Fruit fly (Drosophila melanogaster) whole organism, embryonic: ENCODE data around the gene Cul6.

Experiments
- Abd-B ChIP-seq: fragments of 200-800 bp; sonication (Bioruptor generic); optimal IDR thresholded peaks from 2 replicates; lab custom pipeline; 2018; ENCODE audit warnings: missing biosample characterization, mild to moderate bottlenecking, missing genetic modification characterization, moderate library complexity
- Adf1 ChIP-seq: fragments of 200-800 bp; sonication (Bioruptor generic); IDR thresholded peaks from 2 replicates; pipeline ENCODE4 v1.3.6; 2022; ENCODE audit warnings: missing biosample characterization, missing genetic modification characterization
- Atf3 ChIP-seq: fragments of 200-800 bp; sonication (Bioruptor generic); optimal IDR thresholded peaks from 3 replicates; lab custom pipeline; 2016; ENCODE audit warnings: missing biosample characterization, missing genetic modification characterization
- CG10147 ChIP-seq: fragments of 200-800 bp; sonication (Bioruptor generic); optimal IDR thresholded peaks from 2 replicates; lab custom pipeline; 2019; ENCODE audit warnings: missing biosample characterization, mild to moderate bottlenecking, missing genetic modification characterization, moderate library complexity
- CG10274 ChIP-seq: fragments of 200-800 bp; sonication (Bioruptor generic); optimal IDR thresholded peaks from 3 replicates; lab custom pipeline; 2017; ENCODE audit warnings: missing biosample characterization, mild to moderate bottlenecking, missing genetic modification characterization
- CG10565 ChIP-seq: fragments of 200-800 bp; sonication (Bioruptor generic); optimal IDR thresholded peaks from 3 replicates; lab custom pipeline; 2016; ENCODE audit warnings: missing biosample characterization, mild to moderate bottlenecking, missing genetic modification characterization
- CG11093 ChIP-seq: fragments of 200-800 bp; sonication (Bioruptor generic); IDR thresholded peaks from 3 replicates; pipeline ENCODE4 v1.3.6; 2022; ENCODE audit warnings: missing biosample characterization, missing genetic modification characterization
- CG12219 ChIP-seq: fragments of 200-800 bp; sonication (Bioruptor generic); optimal IDR thresholded peaks from 3 replicates; lab custom pipeline; 2018; ENCODE audit warnings: missing biosample characterization, mild to moderate bottlenecking, missing genetic modification characterization
- CG15073 ChIP-seq: fragments of 200-800 bp; sonication (Bioruptor generic); optimal IDR thresholded peaks from 2 replicates; lab custom pipeline; 2016; ENCODE audit warnings: missing biosample characterization, missing genetic modification characterization
- CG15601 ChIP-seq: fragments of 200-800 bp; sonication (Bioruptor generic); optimal IDR thresholded peaks from 3 replicates; lab custom pipeline; 2019; ENCODE audit warnings: missing biosample characterization, mild to moderate bottlenecking, missing genetic modification characterization, moderate library complexity
- CG1647 ChIP-seq: fragments of 200-800 bp; sonication (Bioruptor generic); optimal IDR thresholded peaks from 3 replicates; lab custom pipeline; 2016; ENCODE audit warnings: missing biosample characterization, missing genetic modification characterization
- CG2202 ChIP-seq: fragments of 200-800 bp; sonication (Bioruptor generic); optimal IDR thresholded peaks from 2 replicates; lab custom pipeline; 2018; ENCODE audit warnings: missing biosample characterization, mild to moderate bottlenecking, missing genetic modification characterization
- CG31388 ChIP-seq: fragments of 200-800 bp; sonication (Bioruptor generic); optimal IDR thresholded peaks from 2 replicates; lab custom pipeline; 2016; ENCODE audit warnings: missing biosample characterization, missing genetic modification characterization
- CG4707 ChIP-seq: fragments of 200-800 bp; sonication (Bioruptor generic); optimal IDR thresholded peaks from 2 replicates; lab custom pipeline; 2018; ENCODE audit warnings: missing biosample characterization, mild to moderate bottlenecking, missing genetic modification characterization, moderate library complexity
- CG6683 ChIP-seq: fragments of 200-800 bp; sonication (Bioruptor generic); optimal IDR thresholded peaks from 2 replicates; lab custom pipeline; 2017; ENCODE audit warnings: missing biosample characterization, mild to moderate bottlenecking, missing genetic modification characterization, missing genetic modification reagents
- CG6689 ChIP-seq: fragments of 200-800 bp; sonication (Bioruptor generic); IDR thresholded peaks from 2 replicates; pipeline ENCODE4 v1.3.6; 2022; ENCODE audit warnings: missing biosample characterization, missing genetic modification characterization
- CG7839 ChIP-seq: fragments of 200-800 bp; sonication (Bioruptor generic); optimal IDR thresholded peaks from 3 replicates; lab custom pipeline; 2018; ENCODE audit warnings: missing biosample characterization, mild to moderate bottlenecking, missing genetic modification characterization, moderate library complexity
- CG8359 ChIP-seq: fragments of 200-800 bp; sonication (Bioruptor generic); optimal IDR thresholded peaks from 2 replicates; lab custom pipeline; 2017; ENCODE audit warnings: missing biosample characterization, mild to moderate bottlenecking, missing genetic modification characterization, borderline replicate concordance
- CG8924 ChIP-seq: fragments of 200-800 bp; optimal IDR thresholded peaks from 3 replicates; lab custom pipeline; 2019; ENCODE audit warnings: missing biosample characterization, mild to moderate bottlenecking, missing genetic modification characterization, moderate library complexity
- Deaf1 ChIP-seq: fragments of 200-800 bp; optimal IDR thresholded peaks from 3 replicates; lab custom pipeline; 2019; ENCODE audit warnings: missing biosample characterization, mild to moderate bottlenecking, missing genetic modification characterization, moderate library complexity
- Dll ChIP-seq: fragments of 200-800 bp; sonication (Bioruptor generic); IDR thresholded peaks from 4 replicates; pipeline ENCODE4 v1.3.6; 2022; ENCODE audit warnings: missing biosample characterization, missing genetic modification characterization; ENCODE audit not compliant: partially characterized antibody
- Drgx ChIP-seq: fragments of 200-800 bp; sonication (Bioruptor generic); IDR thresholded peaks from 2 replicates; pipeline ENCODE4 v1.3.6; 2022; ENCODE audit warnings: missing biosample characterization, missing genetic modification characterization
- ERR ChIP-seq: fragments of 200-800 bp; sonication (Bioruptor generic); optimal IDR thresholded peaks from 2 replicates; lab custom pipeline; 2016; ENCODE audit warnings: missing biosample characterization, missing genetic modification characterization
- Fer1 ChIP-seq: fragments of 200-800 bp; sonication (Bioruptor generic); optimal IDR thresholded peaks from 2 replicates; lab custom pipeline; 2017; ENCODE audit warnings: missing biosample characterization, mild to moderate bottlenecking, missing genetic modification characterization
- GATAe ChIP-seq: fragments of 200-800 bp; sonication (Bioruptor generic); conservative IDR thresholded peaks from 2 replicates; pipeline ENCODE4 v1.3.6; 2022; ENCODE audit warnings: missing biosample characterization, missing genetic modification characterization
- HmgD ChIP-seq: fragments of 200-800 bp; sonication (Bioruptor generic); optimal IDR thresholded peaks from 3 replicates; lab custom pipeline; 2016; ENCODE audit warnings: missing biosample characterization, missing genetic modification characterization
- Lhr ChIP-seq: fragments of 200-800 bp; sonication (Bioruptor generic); optimal IDR thresholded peaks from 3 replicates; lab custom pipeline; 2017; ENCODE audit warnings: mild to moderate bottlenecking, missing biosample characterization, missing genetic modification reagents, missing genetic modification characterization
- MTF-1 ChIP-seq: fragments of 200-800 bp; sonication (Bioruptor generic); optimal IDR thresholded peaks from 2 replicates; lab custom pipeline; 2018; ENCODE audit warnings: missing biosample characterization, mild to moderate bottlenecking, missing genetic modification characterization, borderline replicate concordance
- Nf-YB ChIP-seq: fragments of 200-800 bp; sonication (Bioruptor generic); optimal IDR thresholded peaks from 3 replicates; lab custom pipeline; 2019; ENCODE audit warnings: missing biosample characterization, mild to moderate bottlenecking, missing genetic modification characterization, moderate library complexity
- Pdp1 ChIP-seq, 2 experiments: fragments of 200-800 bp; sonication (Bioruptor generic); optimal IDR thresholded peaks; 3 replicates each; lab custom pipeline; 2016; ENCODE audit warnings: missing biosample characterization in 2 of 2, missing genetic modification characterization in 2 of 2, mild to moderate bottlenecking in 1 of 2, moderate library complexity in 1 of 2
- Trl ChIP-seq, 3 experiments: fragments of >200 bp in 2 of 3; fragments of 200-800 bp in 1 of 3; sonication (Bioruptor generic) in 1 of 3; optimal IDR thresholded peaks; 2 replicates in 1 of 3; 3 replicates in 2 of 3; lab custom pipeline; 2016 to 2017; ENCODE audit warnings: missing biosample characterization in 1 of 3, missing genetic modification characterization in 1 of 3
- Xrp1 ChIP-seq: fragments of 200-800 bp; sonication (Bioruptor generic); IDR thresholded peaks from 2 replicates; pipeline ENCODE4 v1.3.6; 2022; ENCODE audit warnings: missing biosample characterization, missing genetic modification characterization
- ap ChIP-seq: fragments of 200-800 bp; sonication (Bioruptor generic); IDR thresholded peaks from 2 replicates; pipeline ENCODE4 v1.3.6; 2022; ENCODE audit warnings: missing biosample characterization, missing genetic modification characterization
- az2 ChIP-seq: fragments of 200-800 bp; sonication (Bioruptor generic); optimal IDR thresholded peaks from 3 replicates; lab custom pipeline; 2016; ENCODE audit warnings: missing biosample characterization, missing genetic modification characterization
- gfzf ChIP-seq: fragments of 200-800 bp; sonication (Bioruptor generic); optimal IDR thresholded peaks from 2 replicates; lab custom pipeline; 2016; ENCODE audit warnings: missing biosample characterization, mild to moderate bottlenecking, missing genetic modification characterization, moderate library complexity
- jigr1 ChIP-seq: fragments of 200-800 bp; sonication (Bioruptor generic); IDR thresholded peaks from 3 replicates; pipeline ENCODE4 v1.3.6; 2022; ENCODE audit warnings: missing biosample characterization, missing genetic modification characterization
- klu ChIP-seq: fragments of 200-800 bp; sonication (Bioruptor generic); IDR thresholded peaks from 2 replicates; pipeline ENCODE4 v1.3.6; 2022; ENCODE audit warnings: missing biosample characterization, missing genetic modification characterization
- lola ChIP-seq, 3 experiments: fragments of >200 bp in 2 of 3; fragments of 200-800 bp in 1 of 3; sonication (Bioruptor generic) in 1 of 3; optimal IDR thresholded peaks; 2 replicates each; lab custom pipeline; 2017 to 2019; ENCODE audit warnings: missing biosample characterization in 3 of 3, missing genetic modification characterization in 3 of 3, mild to moderate bottlenecking in 1 of 3, moderate library complexity in 1 of 3
- nerfin-2 ChIP-seq: fragments of 200-800 bp; sonication (Bioruptor generic); IDR thresholded peaks from 2 replicates; pipeline ENCODE4 v1.3.6; 2022; ENCODE audit warnings: missing biosample characterization, missing genetic modification characterization; ENCODE audit not compliant: partially characterized antibody
- onecut ChIP-seq: fragments of 200-800 bp; sonication (Bioruptor generic); IDR thresholded peaks from 2 replicates; pipeline ENCODE4 v1.3.6; 2022; ENCODE audit warnings: missing biosample characterization, missing genetic modification characterization
- prd ChIP-seq, 3 experiments: fragments of >200 bp in 2 of 3; fragments of 200-800 bp in 1 of 3; sonication (Bioruptor generic) in 1 of 3; optimal IDR thresholded peaks in 2 of 3; IDR thresholded peaks in 1 of 3; 2 replicates in 2 of 3; 3 replicates in 1 of 3; pipeline versions ENCODE4 v1.3.6 to Lab custom; 2017 to 2022; ENCODE audit warnings: missing biosample characterization in 1 of 3, missing genetic modification characterization in 1 of 3
- psq ChIP-seq: fragments of 200-800 bp; sonication (Bioruptor generic); optimal IDR thresholded peaks from 2 replicates; lab custom pipeline; 2017; ENCODE audit warnings: missing biosample characterization, missing genetic modification characterization
- salm ChIP-seq: fragments of 200-800 bp; sonication (Bioruptor generic); optimal IDR thresholded peaks from 2 replicates; lab custom pipeline; 2018; ENCODE audit warnings: missing biosample characterization, mild to moderate bottlenecking, missing genetic modification characterization
- sqz ChIP-seq: fragments of 200-800 bp; sonication (Bioruptor generic); optimal IDR thresholded peaks from 3 replicates; lab custom pipeline; 2018; ENCODE audit warnings: missing biosample characterization, mild to moderate bottlenecking, missing genetic modification characterization
- sug ChIP-seq: fragments of 200-800 bp; optimal IDR thresholded peaks from 2 replicates; lab custom pipeline; 2019; ENCODE audit warnings: missing biosample characterization, mild to moderate bottlenecking, missing genetic modification characterization, moderate library complexity
- tap ChIP-seq: fragments of 200-800 bp; optimal IDR thresholded peaks from 3 replicates; lab custom pipeline; 2019; ENCODE audit warnings: missing biosample characterization, mild to moderate bottlenecking, missing genetic modification characterization, moderate library complexity
- tio ChIP-seq: fragments of 200-800 bp; sonication (Bioruptor generic); optimal IDR thresholded peaks from 2 replicates; lab custom pipeline; 2017; ENCODE audit warnings: missing biosample characterization, missing genetic modification characterization, inconsistent platforms
- tll ChIP-seq, 2 experiments: fragments of 200-800 bp in 1 of 2; fragments of >200 bp in 1 of 2; sonication (Bioruptor generic) in 1 of 2; optimal IDR thresholded peaks; 2 replicates each; lab custom pipeline; 2017 to 2019; ENCODE audit warnings: missing biosample characterization in 2 of 2, missing genetic modification characterization in 2 of 2, mild to moderate bottlenecking in 1 of 2, moderate library complexity in 1 of 2
- wek ChIP-seq: fragments of 200-800 bp; sonication (Bioruptor generic); optimal IDR thresholded peaks from 3 replicates; lab custom pipeline; 2018; ENCODE audit warnings: missing biosample characterization, mild to moderate bottlenecking, missing genetic modification characterization, moderate library complexity

The Cul6 gene

dm6 chr3L:13044335-13044814 is 32.9 kb upstream of the Cul6 start, which contains the start of gene Syx13 (continued):
- TF ChIP-seq Nf-YB (GFP tag; lab: Kevin White, UChicago) (no peak), ERR (GFP tag; lab: Kevin White, UChicago) (no peak), klu (GFP tag; lab: Robert Waterston, UW) (no peak), Dll (GFP tag; lab: Robert Waterston, UW) (peak; percentile 76), onecut (GFP tag; lab: Robert Waterston, UW) (peak; percentile 62), wek (GFP tag; lab: Kevin White, UChicago) (no peak), Drgx (GFP tag; lab: Robert Waterston, UW) (no peak), GATAe (GFP tag; lab: Robert Waterston, UW) (no peak), az2 (GFP tag; lab: Kevin White, UChicago) (no peak), CG8359 (GFP tag; lab: Kevin White, UChicago) (no peak), Abd-B (no peak), CG2202 (tag; lab: Kevin White, UChicago) (no peak), CG6689 (GFP tag; lab: Robert Waterston, UW) (no peak), CG10274 (GFP tag; lab: Kevin White, UChicago) (no peak), Atf3 (GFP tag; lab: Kevin White, UChicago) (no peak), tio (GFP tag; lab: Kevin White, UChicago) (no peak), Deaf1 (peak; percentile 57), CG31388 (GFP tag; lab: Kevin White, UChicago) (no peak), sqz (GFP tag; lab: Kevin White, UChicago) (no peak), CG4707 (GFP tag; lab: Kevin White, UChicago) (no peak), Fer1 (GFP tag; lab: Kevin White, UChicago) (peak; percentile 70), sug (tag; lab: Kevin White, UChicago) (peak; percentile 97), tap (tag; lab: Kevin White, UChicago) (no peak), CG12219 (GFP tag; lab: Kevin White, UChicago) (no peak), lola (GFP tag; optimal IDR thresholded peaks at IDR 0.05; lab: Kevin White, UChicago) (no peak), MTF-1 (GFP tag; lab: Kevin White, UChicago) (no peak), CG15073 (GFP tag; lab: Kevin White, UChicago) (no peak), Pdp1 (GFP tag; optimal IDR thresholded peaks at IDR 0.05; lab: Kevin White, UChicago) (peak in 1 of 2 experiments; percentile 8), CG10565 (GFP tag; lab: Kevin White, UChicago) (no peak), CG8924 (tag; lab: Kevin White, UChicago) (peak; percentile 21), gfzf (GFP tag; lab: Kevin White, UChicago) (peak; percentile 69), CG1647 (no peak), prd (optimal IDR thresholded peaks at IDR 0.05; lab: Kevin White, UChicago) (no peak), prd (GFP tag; IDR thresholded peaks at IDR 0.05; lab: Robert Waterston, UW) (no peak), salm (tag; lab: Kevin White, UChicago) (peak; percentile 3), Lhr (GFP tag; lab: Kevin White, UChicago) (no peak), Trl (optimal IDR thresholded peaks at IDR 0.05; lab: Kevin White, UChicago) (no peak), Trl (GFP tag; optimal IDR thresholded peaks at IDR 0.05; lab: Kevin White, UChicago) (no peak), ap (GFP tag; lab: Robert Waterston, UW) (no peak), jigr1 (GFP tag; lab: Robert Waterston, UW) (no peak), HmgD (peak; percentile 25), nerfin-2 (peak; percentile 58), psq (GFP tag; lab: Kevin White, UChicago) (no peak), CG10147 (GFP tag; lab: Kevin White, UChicago) (peak; percentile 55), Xrp1 (GFP tag; lab: Robert Waterston, UW) (no peak), CG7839 (tag; lab: Kevin White, UChicago) (no peak), CG6683 (GFP tag; lab: Kevin White, UChicago) (peak; percentile 40), CG11093 (no peak), CG15601 (no peak), tll (GFP tag; optimal IDR thresholded peaks at IDR 0.05; lab: Kevin White, UChicago) (no peak), Adf1 (GFP tag; lab: Robert Waterston, UW) (peak; percentile 78)
